Worm (Caenorhabditis elegans): ENCODE results near the gene gtf-2H3.

Gene gtf-2H3

DNA sequence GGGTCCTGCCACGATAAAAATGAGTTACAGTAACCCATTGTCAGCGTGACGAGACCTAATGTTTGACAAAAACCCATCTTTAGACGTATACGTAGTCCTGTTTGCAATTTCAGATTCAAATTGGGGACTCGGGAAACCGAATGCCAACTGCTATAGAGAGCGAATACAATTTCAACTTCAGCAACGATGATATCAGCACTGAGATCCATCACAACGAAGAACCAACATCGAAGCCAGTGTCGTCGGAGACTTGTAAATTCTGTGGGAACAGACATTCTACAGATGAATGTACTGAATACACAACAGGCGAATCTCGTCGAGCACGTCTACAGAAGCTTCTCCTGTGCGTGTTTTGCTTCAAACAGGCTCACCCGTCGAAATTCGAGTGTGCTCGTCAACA lies 34.4 kb downstream of the gtf-2H3 start:
- no peak for TF ChIP-seq nfya-1 (tag; optimal IDR thresholded peaks at IDR 0.05)

DNA sequence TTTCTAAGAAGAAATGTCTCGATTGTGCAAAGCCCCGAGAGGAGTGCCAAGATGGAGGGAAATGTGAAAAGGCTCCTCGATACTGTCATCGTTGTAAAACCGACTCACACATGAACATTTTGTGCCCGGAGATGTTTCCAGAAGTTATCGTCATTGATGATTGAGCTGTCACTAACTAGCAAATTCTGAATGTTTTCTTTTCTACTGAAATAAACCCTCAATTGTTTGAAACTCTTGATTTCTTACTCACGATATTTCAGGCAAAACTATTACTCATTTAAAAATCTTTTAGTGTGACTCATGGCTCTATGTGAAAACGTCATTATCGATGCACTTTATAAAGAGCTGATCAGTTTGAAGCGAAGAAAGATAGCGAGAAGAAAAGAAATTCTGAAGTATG lies 34.8 kb downstream of the gtf-2H3 start, which contains the start of gene T16H12.13:
Gene T16H12.13 (plus strand): TSS at position 301 of the 400 bp plus-strand sequence.
- TF ChIP-seq C38D4.7 (GFP tag; optimal IDR thresholded peaks at IDR 0.05) (no peak), hlh-6 (tag; optimal IDR thresholded peaks at IDR 0.05) (no peak), pag-3 (tag; optimal IDR thresholded peaks at IDR 0.05; ENCODE audit: borderline replicate concordance) (no peak), ahr-1 (tag; optimal IDR thresholded peaks at IDR 0.05) (no peak), rnt-1 (tag; optimal IDR thresholded peaks at IDR 0.05) (no peak)

DNA sequence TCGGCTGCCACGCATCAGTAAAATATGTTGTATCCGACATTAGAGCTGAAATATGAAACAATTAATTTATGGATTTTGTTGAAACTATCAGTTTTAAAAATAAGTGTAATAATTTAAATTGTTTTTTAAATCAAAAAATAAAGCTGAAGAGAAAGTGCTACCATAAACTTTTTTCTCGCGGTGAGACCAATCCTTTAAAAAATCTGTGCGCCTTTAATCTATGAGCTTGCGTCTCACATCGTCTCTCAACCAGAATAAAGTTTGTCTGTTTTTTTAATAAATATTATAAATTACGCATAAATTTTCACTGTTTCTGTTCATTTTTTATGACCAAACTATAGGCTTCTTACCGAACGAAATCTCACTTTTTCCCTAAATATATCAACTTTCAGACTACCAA lies 36.7 kb downstream of the gtf-2H3 start, which contains the start of gene T16H12.3:
Gene T16H12.3 (minus strand): TSS at position 51 of the 400 bp plus-strand sequence.
- TF ChIP-seq hlh-6 (tag; optimal IDR thresholded peaks at IDR 0.05) (no peak), pag-3 (tag; optimal IDR thresholded peaks at IDR 0.05; ENCODE audit: borderline replicate concordance) (no peak), elt-4 (tag; optimal IDR thresholded peaks at IDR 0.05) (no peak), ceh-30 (tag; optimal IDR thresholded peaks at IDR 0.05) (no peak), pros-1 (tag; optimal IDR thresholded peaks at IDR 0.05) (no peak), hlh-13 (GFP tag; optimal IDR thresholded peaks at IDR 0.05) (no peak), ceh-19 (GFP tag; optimal IDR thresholded peaks at IDR 0.05) (no peak), sox-2 (GFP tag; IDR thresholded peaks at IDR 0.05) (no peak), ama-1 (optimal IDR thresholded peaks at IDR 0.05) (no peak), sdc-2 (tag; optimal IDR thresholded peaks at IDR 0.05) (no peak), zip-5 (tag; optimal IDR thresholded peaks at IDR 0.05) (no peak)

DNA sequence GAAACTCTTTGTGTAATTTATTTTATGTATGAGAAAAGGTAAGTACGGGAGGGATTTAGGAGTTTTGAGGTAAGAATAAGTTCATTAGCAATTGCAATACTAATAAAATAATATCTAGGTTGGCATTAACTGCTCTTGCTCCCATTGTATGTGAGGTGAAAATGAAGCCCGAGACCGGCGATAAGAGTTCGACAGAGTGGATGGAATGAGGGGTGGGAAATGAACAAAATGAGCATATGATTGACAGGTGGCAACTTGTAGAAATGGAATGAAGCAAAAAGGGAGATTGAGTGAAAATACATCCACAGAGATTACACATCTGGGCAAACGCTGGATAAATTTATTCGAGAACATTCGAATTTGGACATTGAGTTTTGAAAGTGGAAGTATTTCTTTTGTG lies 41.2 kb downstream of the gtf-2H3 start:
- TF ChIP-seq ets-4 (tag; optimal IDR thresholded peaks at IDR 0.05) (no peak), unc-86 (tag; optimal IDR thresholded peaks at IDR 0.05) (no peak), ttx-3 (tag; optimal IDR thresholded peaks at IDR 0.05) (no peak), Y22D7AL.16 (tag; optimal IDR thresholded peaks at IDR 0.05) (no peak), ztf-16 (tag; optimal IDR thresholded peaks at IDR 0.05) (no peak), mec-3 (tag; optimal IDR thresholded peaks at IDR 0.05; ENCODE audit: borderline replicate concordance) (no peak), pha-2 (tag; optimal IDR thresholded peaks at IDR 0.05) (no peak), unc-55 (GFP tag; optimal IDR thresholded peaks at IDR 0.05) (no peak), npax-4 (tag; optimal IDR thresholded peaks at IDR 0.05) (no peak), sox-2 (GFP tag; IDR thresholded peaks at IDR 0.05) (no peak), hlh-6 (tag; optimal IDR thresholded peaks at IDR 0.05) (no peak), fax-1 (tag; optimal IDR thresholded peaks at IDR 0.05) (no peak), fkh-10 (GFP tag; optimal IDR thresholded peaks at IDR 0.05) (no peak), elt-2 (tag; optimal IDR thresholded peaks at IDR 0.05) (no peak), hlh-13 (GFP tag; optimal IDR thresholded peaks at IDR 0.05) (no peak), F13H6.1 (tag; optimal IDR thresholded peaks at IDR 0.05) (no peak), ceh-18 (tag; optimal IDR thresholded peaks at IDR 0.05) (no peak), pqm-1 (tag; optimal IDR thresholded peaks at IDR 0.05) (no peak), nhr-232 (tag; optimal IDR thresholded peaks at IDR 0.05) (no peak)

- TF ChIP-seq T23F11.4 (GFP tag; optimal IDR thresholded peaks at IDR 0.05) (no peak), F13H6.1 (tag; optimal IDR thresholded peaks at IDR 0.05) (no peak), fkh-10 (GFP tag; optimal IDR thresholded peaks at IDR 0.05) (no peak), unc-42 (tag; optimal IDR thresholded peaks at IDR 0.05) (no peak), ceh-48 (tag; optimal IDR thresholded peaks at IDR 0.05) (no peak), ceh-34 (tag; optimal IDR thresholded peaks at IDR 0.05) (no peak), lin-11 (tag; optimal IDR thresholded peaks at IDR 0.05) (no peak), gmeb-2 (tag; optimal IDR thresholded peaks at IDR 0.05) (no peak), elt-2 (tag; optimal IDR thresholded peaks at IDR 0.05) (no peak), nhr-11 (tag; optimal IDR thresholded peaks at IDR 0.05) (no peak), lim-6 (tag; optimal IDR thresholded peaks at IDR 0.05) (no peak), hlh-8 (tag; optimal IDR thresholded peaks at IDR 0.05) (no peak), sox-2 (GFP tag; IDR thresholded peaks at IDR 0.05) (no peak), madf-2 (tag; optimal IDR thresholded peaks at IDR 0.05) (no peak), hlh-15 (tag; optimal IDR thresholded peaks at IDR 0.05) (no peak)
Measured at ce11 chrIII:10078151-10078550, 41.8 kb downstream of the gtf-2H3 start, which contains the start of gene T16G12.9. TSS of gene T16G12.9 (minus strand) at chrIII:10078251.

All from whole organism, late embryonic.